Worm (Caenorhabditis elegans) whole organism, early embryonic: ENCODE results near the gene T14B4.9.

Experiments
- F13C5.2 ChIP-seq: sonication (generic microtip); optimal IDR thresholded peaks from 2 replicates; lab custom pipeline; 2017; ENCODE audit warnings: mild to moderate bottlenecking, missing genetic modification characterization, inconsistent platforms, missing compliant biosample characterization
- flt-1 ChIP-seq: fragments of 200-800 bp; sonication (Bioruptor generic); IDR thresholded peaks from 2 replicates; pipeline ENCODE4 v1.3.6; 2022; ENCODE audit warnings: missing genetic modification characterization, missing compliant biosample characterization
- hmbx-1 ChIP-seq: sonication (generic microtip); optimal IDR thresholded peaks from 2 replicates; lab custom pipeline; 2016; ENCODE audit warnings: mild to moderate bottlenecking, missing genetic modification characterization, missing compliant biosample characterization
- hnd-1 ChIP-seq: sonication (generic microtip); optimal IDR thresholded peaks from 2 replicates; lab custom pipeline; 2016; ENCODE audit warnings: missing genetic modification characterization, missing compliant biosample characterization
- tbx-11 ChIP-seq: fragments of 200-800 bp; sonication (Bioruptor generic); IDR thresholded peaks from 2 replicates; pipeline ENCODE4 v1.3.6; 2022; ENCODE audit warnings: missing genetic modification characterization, missing compliant biosample characterization

DNA sequence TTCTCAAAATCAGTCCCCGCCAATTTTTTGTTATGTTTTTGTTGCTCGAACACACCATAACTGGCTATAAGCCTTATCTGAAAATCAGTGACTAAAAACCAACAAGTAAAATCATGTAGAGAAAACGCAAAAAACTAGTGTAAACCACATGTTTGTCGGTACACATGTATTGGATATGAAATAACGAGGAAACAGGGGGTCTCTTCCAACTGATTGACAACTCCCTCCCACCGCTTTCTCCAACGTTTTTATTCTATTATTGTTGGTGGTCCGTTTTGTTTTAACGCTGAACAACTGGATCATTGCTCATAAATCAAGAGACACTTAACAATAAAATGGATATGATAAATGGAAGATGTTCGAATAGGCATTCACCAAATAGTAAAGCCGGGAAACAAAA is 6.8 kb downstream of the T14B4.9 start:
- TF ChIP-seq F13C5.2 (tag; lab: Kevin White, UChicago) (no peak), flt-1 (GFP tag; lab: Robert Waterston, UW) (no peak), hnd-1 (tag; lab: Kevin White, UChicago) (no peak), hmbx-1 (tag; lab: Kevin White, UChicago) (no peak), tbx-11 (no peak)
